Worm (Caenorhabditis elegans): ENCODE data around the gene Y67D2.5.

ce11 chrIII:1519906-1520305 lies 20.1 kb downstream of the Y67D2.5 start:
- TF ChIP-seq tab-1 (GFP tag; IDR thresholded peaks at IDR 0.05): no peak
- no peak for TF ChIP-seq klf-2 (GFP tag; conservative IDR thresholded peaks at IDR 0.05)
- TF ChIP-seq flt-1 (GFP tag; IDR thresholded peaks at IDR 0.05): no peak
- no peak for TF ChIP-seq ref-1 (GFP tag; conservative IDR thresholded peaks at IDR 0.05)
- TF ChIP-seq T22C8.4 (GFP tag; IDR thresholded peaks at IDR 0.05): no peak
- no peak for TF ChIP-seq ztf-23 (GFP tag; IDR thresholded peaks at IDR 0.05)
- TF ChIP-seq cog-1 (tag; optimal IDR thresholded peaks at IDR 0.05): no peak
